Worm (Caenorhabditis elegans) whole organism, young adult: ENCODE measurements around the gene F34H10.1.

Experiments
- D2030.7 ChIP-seq: fragments of 200-800 bp; sonication (Bioruptor generic); IDR thresholded peaks from 2 replicates; pipeline ENCODE4 v1.3.6; 2022; ENCODE audit warnings: missing genetic modification reagents, missing genetic modification characterization, missing compliant biosample characterization
- F22D6.2 ChIP-seq: sonication (generic microtip); optimal IDR thresholded peaks from 2 replicates; lab custom pipeline; 2016; ENCODE audit warnings: mild to moderate bottlenecking, missing genetic modification characterization, missing compliant biosample characterization
- F55B11.4 ChIP-seq: sonication (generic microtip); optimal IDR thresholded peaks from 2 replicates; lab custom pipeline; 2016; ENCODE audit warnings: missing compliant biosample characterization, missing genetic modification characterization, borderline replicate concordance; ENCODE audit not compliant: insufficient read depth
- Y53F4B.3 ChIP-seq: fragments of 200-800 bp; sonication (Bioruptor generic); IDR thresholded peaks from 2 replicates; pipeline ENCODE4 v1.3.6; 2022; ENCODE audit warnings: missing genetic modification reagents, missing genetic modification characterization, missing compliant biosample characterization
- Y53G8AR.9 ChIP-seq: fragments of 200-800 bp; sonication (Bioruptor generic); conservative IDR thresholded peaks from 2 replicates; pipeline ENCODE4 v1.3.6; 2022; ENCODE audit warnings: missing genetic modification reagents, missing genetic modification characterization, missing compliant biosample characterization
- Y95B8A.8 ChIP-seq: fragments of 200-800 bp; sonication (Bioruptor generic); IDR thresholded peaks from 2 replicates; pipeline ENCODE4 v1.3.6; 2022; ENCODE audit warnings: missing genetic modification reagents, missing genetic modification characterization, missing compliant biosample characterization
- ZK185.1 ChIP-seq: sonication (generic microtip); optimal IDR thresholded peaks from 2 replicates; lab custom pipeline; 2016; ENCODE audit warnings: mild to moderate bottlenecking, missing genetic modification characterization, missing compliant biosample characterization; ENCODE audit not compliant: poor library complexity, severe bottlenecking
- aptf-3 ChIP-seq: fragments of 200-800 bp; sonication (Bioruptor generic); IDR thresholded peaks from 2 replicates; pipeline ENCODE4 v1.3.6; 2022; ENCODE audit warnings: missing genetic modification characterization, missing compliant biosample characterization
- ccch-3 ChIP-seq: fragments of 200-800 bp; sonication (Bioruptor generic); optimal IDR thresholded peaks from 2 replicates; lab custom pipeline; 2018; ENCODE audit warnings: mild to moderate bottlenecking, missing genetic modification characterization, missing compliant biosample characterization
- cebp-1 ChIP-seq, 2 experiments: fragments of 200-800 bp in 1 of 2; sonication (Bioruptor generic) in 1 of 2; sonication (generic microtip) in 1 of 2; IDR thresholded peaks in 1 of 2; optimal IDR thresholded peaks in 1 of 2; 2 replicates each; pipeline versions ENCODE4 v1.3.6 to Lab custom; 2017 to 2022; ENCODE audit warnings: missing compliant biosample characterization in 2 of 2, missing genetic modification characterization in 2 of 2, mild to moderate bottlenecking in 1 of 2, missing genetic modification reagents in 1 of 2, moderate library complexity in 1 of 2
- cebp-2 ChIP-seq: fragments of 200-800 bp; sonication (Bioruptor generic); IDR thresholded peaks from 2 replicates; pipeline ENCODE4 v1.3.6; 2022; ENCODE audit warnings: missing genetic modification characterization, missing compliant biosample characterization
- ceh-100 ChIP-seq: fragments of 200-800 bp; sonication (Bioruptor generic); IDR thresholded peaks from 2 replicates; pipeline ENCODE4 v1.3.6; 2022; ENCODE audit warnings: missing genetic modification reagents, missing genetic modification characterization, missing compliant biosample characterization
- dpff-1 ChIP-seq: sonication (generic microtip); optimal IDR thresholded peaks from 2 replicates; lab custom pipeline; 2017; ENCODE audit warnings: mild to moderate bottlenecking, missing genetic modification characterization, missing compliant biosample characterization
- dpl-1 ChIP-seq: fragments of 150-350 bp; optimal IDR thresholded peaks from 2 replicates; lab custom pipeline; 2014; ENCODE audit warnings: missing biosample characterization, missing genetic modification reagents, missing genetic modification characterization
- egl-44 ChIP-seq: fragments of 200-800 bp; sonication (Bioruptor generic); IDR thresholded peaks from 2 replicates; pipeline ENCODE4 v1.3.6; 2022; ENCODE audit warnings: missing genetic modification reagents, missing genetic modification characterization, missing compliant biosample characterization
- fkh-3 ChIP-seq: sonication (generic microtip); optimal IDR thresholded peaks from 2 replicates; lab custom pipeline; 2016; ENCODE audit warnings: mild to moderate bottlenecking, missing genetic modification characterization, missing compliant biosample characterization
- hsf-1 ChIP-seq: fragments of 200-800 bp; sonication (Bioruptor generic); IDR thresholded peaks from 2 replicates; pipeline ENCODE4 v1.3.6; 2022; ENCODE audit warnings: missing genetic modification reagents, missing genetic modification characterization, missing compliant biosample characterization
- lag-1 ChIP-seq: fragments of 200-800 bp; sonication (Bioruptor generic); IDR thresholded peaks from 2 replicates; pipeline ENCODE4 v1.3.6; 2022; ENCODE audit warnings: missing genetic modification reagents, missing genetic modification characterization, missing compliant biosample characterization
- let-526 ChIP-seq: fragments of 200-800 bp; sonication (Bioruptor generic); IDR thresholded peaks from 2 replicates; pipeline ENCODE4 v1.3.6; 2022; ENCODE audit warnings: missing genetic modification reagents, missing genetic modification characterization, missing compliant biosample characterization
- lin-54 ChIP-seq: fragments of 200-800 bp; sonication (Bioruptor generic); optimal IDR thresholded peaks from 2 replicates; lab custom pipeline; 2018; ENCODE audit warnings: mild to moderate bottlenecking, missing genetic modification characterization, missing compliant biosample characterization
- nhr-120 ChIP-seq: fragments of 200-800 bp; sonication (Bioruptor generic); IDR thresholded peaks from 2 replicates; pipeline ENCODE4 v1.3.6; 2022; ENCODE audit warnings: missing genetic modification characterization, missing compliant biosample characterization
- nhr-80 ChIP-seq: sonication (generic microtip); optimal IDR thresholded peaks from 2 replicates; lab custom pipeline; 2016; ENCODE audit warnings: missing genetic modification characterization, missing compliant biosample characterization
- pha-4 ChIP-seq: fragments of 150-350 bp; sonication (generic microtip); optimal IDR thresholded peaks from 2 replicates; lab custom pipeline; 2014; ENCODE audit warnings: missing biosample characterization, missing genetic modification reagents, missing genetic modification characterization
- repo-1 ChIP-seq: sonication (generic microtip); optimal IDR thresholded peaks from 2 replicates; lab custom pipeline; 2017; ENCODE audit warnings: mild to moderate bottlenecking, missing genetic modification characterization, missing compliant biosample characterization
- rpc-1 ChIP-seq, 2 experiments: fragments of 150-350 bp in 1 of 2; sonication (generic microtip) in 1 of 2; optimal IDR thresholded peaks; 2 replicates each; lab custom pipeline; 2014 to 2018; ENCODE audit warnings: missing biosample characterization in 1 of 2, missing genetic modification characterization in 1 of 2, missing genetic modification reagents in 1 of 2, missing genotype in 1 of 2
- sptf-2 ChIP-seq: fragments of 200-800 bp; sonication (Bioruptor generic); optimal IDR thresholded peaks from 2 replicates; lab custom pipeline; 2018; ENCODE audit warnings: mild to moderate bottlenecking, missing genetic modification characterization, missing compliant biosample characterization
- tbx-9 ChIP-seq: sonication (generic microtip); optimal IDR thresholded peaks from 2 replicates; lab custom pipeline; 2016; ENCODE audit warnings: borderline replicate concordance, missing genetic modification characterization, inconsistent platforms, missing compliant biosample characterization
- tlf-1 ChIP-seq: fragments of 200-800 bp; sonication (Bioruptor generic); optimal IDR thresholded peaks from 2 replicates; lab custom pipeline; 2018; ENCODE audit warnings: mild to moderate bottlenecking, missing genetic modification characterization, missing compliant biosample characterization
- zim-3 ChIP-seq: sonication (generic microtip); optimal IDR thresholded peaks from 2 replicates; lab custom pipeline; 2017; ENCODE audit warnings: mild to moderate bottlenecking, missing genetic modification characterization, moderate library complexity, missing compliant biosample characterization
- ztf-18 ChIP-seq: sonication (generic microtip); optimal IDR thresholded peaks from 2 replicates; lab custom pipeline; 2016; ENCODE audit warnings: missing genotype, mild to moderate bottlenecking, missing genetic modification characterization, missing compliant biosample characterization
- ztf-22 ChIP-seq: fragments of 200-800 bp; sonication (Bioruptor generic); optimal IDR thresholded peaks from 2 replicates; lab custom pipeline; 2018; ENCODE audit warnings: mild to moderate bottlenecking, missing genetic modification characterization, moderate library complexity, missing compliant biosample characterization
- ztf-25 ChIP-seq: fragments of 200-800 bp; sonication (Bioruptor generic); IDR thresholded peaks from 2 replicates; pipeline ENCODE4 v1.3.6; 2022; ENCODE audit warnings: missing genetic modification reagents, missing genetic modification characterization, missing compliant biosample characterization
- ztf-28 ChIP-seq: fragments of 200-800 bp; sonication (Bioruptor generic); IDR thresholded peaks from 2 replicates; pipeline ENCODE4 v1.3.6; 2022; ENCODE audit warnings: missing genetic modification reagents, missing genetic modification characterization, missing compliant biosample characterization

The F34H10.1 gene

ce11 chrX:9587642-9588041 lies 38.3 kb upstream of the F34H10.1 start, which contains the start of gene gpx-3:
gpx-3 (plus strand) TSS chrX:9587942.
- TF ChIP-seq rpc-1 (optimal IDR thresholded peaks at IDR 0.05; lab: Kevin White, UChicago) (no peak), rpc-1 (tag; optimal IDR thresholded peaks at IDR 0.05; lab: Kevin White, UChicago) (no peak), F55B11.4 (tag; lab: Kevin White, UChicago) (no peak), Y95B8A.8 (GFP tag; lab: Robert Waterston, UW) (no peak), ztf-25 (GFP tag; lab: Robert Waterston, UW) (no peak), cebp-1 (GFP tag; IDR thresholded peaks at IDR 0.05; lab: Robert Waterston, UW) (no peak), cebp-1 (tag; optimal IDR thresholded peaks at IDR 0.05; lab: Kevin White, UChicago) (no peak), Y53G8AR.9 (GFP tag; lab: Robert Waterston, UW) (no peak), egl-44 (no peak), ccch-3 (no peak), lin-54 (GFP tag; lab: Kevin White, UChicago) (no peak), ztf-18 (tag; lab: Kevin White, UChicago) (no peak)

- no peak for TF ChIP-seq ceh-100
- TF ChIP-seq repo-1, result no peak
- no peak for TF ChIP-seq Y95B8A.8 (GFP tag; lab: Robert Waterston, UW)
- TF ChIP-seq tlf-1 (GFP tag; lab: Kevin White, UChicago), result no peak
- TF ChIP-seq, all 124 proteins: peak for 0
Observed at ce11 chrX:9589123-9589522, 36.8 kb upstream of the F34H10.1 start, which contains the start of gene del-8. del-8 (plus strand) TSS chrX:9589423.

ce11 chrX:9597299-9597698 lies 28.6 kb upstream of the F34H10.1 start:
- TF ChIP-seq tbx-9 (no peak), sptf-2 (GFP tag; lab: Kevin White, UChicago) (no peak), zim-3 (tag; lab: Kevin White, UChicago) (no peak), nhr-120 (no peak), ZK185.1 (tag; lab: Kevin White, UChicago) (no peak), F22D6.2 (tag; lab: Kevin White, UChicago) (no peak), pha-4 (tag; lab: Kevin White, UChicago) (no peak), dpff-1 (tag; lab: Kevin White, UChicago) (no peak), nhr-80 (tag; lab: Kevin White, UChicago) (no peak), fkh-3 (no peak), lag-1 (GFP tag; lab: Robert Waterston, UW) (no peak), let-526 (GFP tag; lab: Robert Waterston, UW) (no peak), cebp-2 (GFP tag; lab: Robert Waterston, UW) (no peak), aptf-3 (no peak), ztf-18 (tag; lab: Kevin White, UChicago) (no peak)

ce11 chrX:9602625-9603024 lies 23.3 kb upstream of the F34H10.1 start:
- TF ChIP-seq dpl-1 (no peak), ccch-3 (no peak), nhr-80 (tag; lab: Kevin White, UChicago) (peak; percentile 54)

ce11 chrX:9603180-9603579 lies 22.7 kb upstream of the F34H10.1 start:
- TF ChIP-seq repo-1 (no peak), hsf-1 (no peak), ztf-22 (GFP tag; lab: Kevin White, UChicago) (no peak), D2030.7 (GFP tag; lab: Robert Waterston, UW) (no peak), nhr-80 (tag; lab: Kevin White, UChicago) (no peak), Y53F4B.3 (no peak), ztf-28 (no peak)
